Worm (Caenorhabditis elegans): ENCODE results near the gene T23G4.2.
"Not testable (repeated sequence)": the region's sequence is repeated elsewhere in the genome, so short reads cannot be mapped to it uniquely, and the experiment has no call there.

- TF ChIP-seq nhr-28 (tag; optimal IDR thresholded peaks at IDR 0.05); snpc-4 (tag; optimal IDR thresholded peaks at IDR 0.05); fkh-10 (GFP tag; optimal IDR thresholded peaks at IDR 0.05); ceh-28 (tag; optimal IDR thresholded peaks at IDR 0.05); pqm-1 (tag; optimal IDR thresholded peaks at IDR 0.05); zag-1 (tag; optimal IDR thresholded peaks at IDR 0.05); elt-3 (tag; optimal IDR thresholded peaks at IDR 0.05); ztf-4 (tag; optimal IDR thresholded peaks at IDR 0.05); ceh-9 (tag; optimal IDR thresholded peaks at IDR 0.05); egl-5 (tag; optimal IDR thresholded peaks at IDR 0.05); ama-1 (optimal IDR thresholded peaks at IDR 0.05): not testable (repeated sequence)
Measured at ce11 chrIV:13662570-13662969, 26.8 kb downstream of the T23G4.2 start, which contains the start of gene Y45F10C.2.

All from whole organism, L3 larva.